Fruit fly (Drosophila melanogaster) whole organism, embryonic: ENCODE data around the gene Mlc1.

ENCODE experiments used
- Abd-B ChIP-seq: fragments of 200-800 bp; sonication (Bioruptor generic); optimal IDR thresholded peaks from 2 replicates; lab custom pipeline; 2018; ENCODE audit warnings: missing biosample characterization, mild to moderate bottlenecking, missing genetic modification characterization, moderate library complexity
- Bgb ChIP-seq: fragments of 200-800 bp; sonication (Bioruptor generic); IDR thresholded peaks from 2 replicates; pipeline ENCODE4 v1.3.6; 2022; ENCODE audit warnings: missing biosample characterization, missing genetic modification characterization; ENCODE audit not compliant: partially characterized antibody
- Blimp-1 ChIP-seq: fragments of 200-800 bp; sonication (Bioruptor generic); optimal IDR thresholded peaks from 3 replicates; lab custom pipeline; 2018; ENCODE audit warnings: missing biosample characterization, missing genetic modification characterization, mild to moderate bottlenecking, moderate library complexity, missing genetic modification reagents
- Bteb2 ChIP-seq: fragments of 200-800 bp; sonication (Bioruptor generic); optimal IDR thresholded peaks from 2 replicates; lab custom pipeline; 2016; ENCODE audit warnings: missing biosample characterization, missing genetic modification characterization
- CG12104 ChIP-seq: fragments of 200-800 bp; sonication (Bioruptor generic); optimal IDR thresholded peaks from 3 replicates; lab custom pipeline; 2016; ENCODE audit warnings: missing biosample characterization, missing genetic modification characterization
- CG12299 ChIP-seq: fragments of 200-800 bp; sonication (Bioruptor generic); optimal IDR thresholded peaks from 2 replicates; lab custom pipeline; 2018; ENCODE audit warnings: missing biosample characterization, mild to moderate bottlenecking, missing genetic modification characterization
- CG13287 ChIP-seq: fragments of 200-800 bp; sonication (Bioruptor generic); IDR thresholded peaks from 2 replicates; pipeline ENCODE4 v1.3.6; 2022; ENCODE audit warnings: missing biosample characterization, missing genetic modification characterization; ENCODE audit not compliant: partially characterized antibody
- CG1529 ChIP-seq: fragments of 200-800 bp; sonication (Bioruptor generic); optimal IDR thresholded peaks from 3 replicates; lab custom pipeline; 2018; ENCODE audit warnings: missing biosample characterization, missing genetic modification characterization
- CG1603 ChIP-seq: fragments of 200-800 bp; sonication (Bioruptor generic); optimal IDR thresholded peaks from 2 replicates; lab custom pipeline; 2019; ENCODE audit warnings: missing biosample characterization, mild to moderate bottlenecking, missing genetic modification characterization, moderate library complexity
- CG1647 ChIP-seq: fragments of 200-800 bp; sonication (Bioruptor generic); optimal IDR thresholded peaks from 3 replicates; lab custom pipeline; 2016; ENCODE audit warnings: missing biosample characterization, missing genetic modification characterization
- CG4617 ChIP-seq: fragments of 200-800 bp; sonication (Bioruptor generic); optimal IDR thresholded peaks from 3 replicates; lab custom pipeline; 2016; ENCODE audit warnings: missing biosample characterization, missing genetic modification characterization, borderline replicate concordance
- CG6689 ChIP-seq: fragments of 200-800 bp; sonication (Bioruptor generic); IDR thresholded peaks from 2 replicates; pipeline ENCODE4 v1.3.6; 2022; ENCODE audit warnings: missing biosample characterization, missing genetic modification characterization
- CG7928 ChIP-seq: fragments of 200-800 bp; sonication (Bioruptor generic); optimal IDR thresholded peaks from 2 replicates; lab custom pipeline; 2017; ENCODE audit warnings: missing biosample characterization, mild to moderate bottlenecking, missing genetic modification characterization
- CG7963 ChIP-seq: fragments of 200-800 bp; sonication (Bioruptor generic); IDR thresholded peaks from 3 replicates; pipeline ENCODE4 v1.3.6; 2022; ENCODE audit warnings: missing biosample characterization, missing genetic modification characterization; ENCODE audit not compliant: partially characterized antibody
- CG8281 ChIP-seq: fragments of 200-800 bp; sonication (Bioruptor generic); optimal IDR thresholded peaks from 2 replicates; lab custom pipeline; 2018; ENCODE audit warnings: missing biosample characterization, mild to moderate bottlenecking, missing genetic modification characterization, moderate library complexity
- CG8765 ChIP-seq: fragments of 200-800 bp; sonication (Bioruptor generic); IDR thresholded peaks from 2 replicates; pipeline ENCODE4 v1.3.6; 2022; ENCODE audit warnings: missing biosample characterization, missing genetic modification characterization
- CHES-1-like ChIP-seq: fragments of 200-800 bp; sonication (Bioruptor generic); optimal IDR thresholded peaks from 2 replicates; lab custom pipeline; 2016; ENCODE audit warnings: missing biosample characterization, missing genetic modification characterization
- Chrac-16 ChIP-seq: fragments of 200-800 bp; sonication (Bioruptor generic); optimal IDR thresholded peaks from 3 replicates; lab custom pipeline; 2016; ENCODE audit warnings: missing biosample characterization, missing genetic modification characterization
- CrebB ChIP-seq: fragments of 200-800 bp; sonication (Bioruptor generic); optimal IDR thresholded peaks from 3 replicates; lab custom pipeline; 2018; ENCODE audit warnings: missing biosample characterization, mild to moderate bottlenecking, missing genetic modification characterization
- D19B ChIP-seq: fragments of 200-800 bp; sonication (Bioruptor generic); optimal IDR thresholded peaks from 2 replicates; lab custom pipeline; 2017; ENCODE audit warnings: missing biosample characterization, mild to moderate bottlenecking, missing genetic modification characterization
- Dek ChIP-seq: fragments of 200-800 bp; sonication (Bioruptor generic); optimal IDR thresholded peaks from 3 replicates; lab custom pipeline; 2019; ENCODE audit warnings: missing biosample characterization, mild to moderate bottlenecking, missing genetic modification characterization, moderate library complexity
- Drgx ChIP-seq: fragments of 200-800 bp; sonication (Bioruptor generic); IDR thresholded peaks from 2 replicates; pipeline ENCODE4 v1.3.6; 2022; ENCODE audit warnings: missing biosample characterization, missing genetic modification characterization
- Fer2 ChIP-seq: fragments of 200-800 bp; sonication (Bioruptor generic); optimal IDR thresholded peaks from 2 replicates; lab custom pipeline; 2018; ENCODE audit warnings: missing biosample characterization, mild to moderate bottlenecking, missing genetic modification characterization, moderate library complexity
- H15 ChIP-seq: fragments of 200-800 bp; sonication (Bioruptor generic); IDR thresholded peaks from 3 replicates; pipeline ENCODE4 v1.3.6; 2022; ENCODE audit warnings: missing biosample characterization, missing genetic modification characterization
- HLHmδ ChIP-seq: fragments of 200-800 bp; sonication (Bioruptor generic); optimal IDR thresholded peaks from 2 replicates; lab custom pipeline; 2018; ENCODE audit warnings: missing biosample characterization, mild to moderate bottlenecking, missing genetic modification characterization, moderate library complexity
- HmgD ChIP-seq: fragments of 200-800 bp; sonication (Bioruptor generic); optimal IDR thresholded peaks from 3 replicates; lab custom pipeline; 2016; ENCODE audit warnings: missing biosample characterization, missing genetic modification characterization
- Jarid2 ChIP-seq: fragments of 200-800 bp; sonication (Bioruptor generic); optimal IDR thresholded peaks from 3 replicates; lab custom pipeline; 2017; ENCODE audit warnings: mild to moderate bottlenecking, missing biosample characterization, missing genetic modification reagents, missing genetic modification characterization
- Max ChIP-seq: fragments of 200-800 bp; sonication (Bioruptor generic); optimal IDR thresholded peaks from 2 replicates; lab custom pipeline; 2016; ENCODE audit warnings: missing biosample characterization, mild to moderate bottlenecking, missing genetic modification characterization
- Rfx ChIP-seq: fragments of 200-800 bp; sonication (Bioruptor generic); IDR thresholded peaks from 2 replicates; pipeline ENCODE4 v1.3.6; 2022; ENCODE audit warnings: missing biosample characterization, missing genetic modification characterization
- Side ChIP-seq: fragments of 200-800 bp; sonication (Bioruptor generic); optimal IDR thresholded peaks from 2 replicates; lab custom pipeline; 2016; ENCODE audit warnings: missing biosample characterization, missing genetic modification characterization
- Sox100B ChIP-seq: fragments of 200-800 bp; sonication (Bioruptor generic); optimal IDR thresholded peaks from 3 replicates; lab custom pipeline; 2018; ENCODE audit warnings: missing biosample characterization, mild to moderate bottlenecking, missing genetic modification characterization
- TFAM ChIP-seq: fragments of 200-800 bp; sonication (Bioruptor generic); optimal IDR thresholded peaks from 2 replicates; lab custom pipeline; 2017; ENCODE audit warnings: missing biosample characterization, missing genetic modification characterization, inconsistent platforms
- YL-1 ChIP-seq: fragments of 200-800 bp; sonication (Bioruptor generic); optimal IDR thresholded peaks from 3 replicates; lab custom pipeline; 2017; ENCODE audit warnings: missing biosample characterization, mild to moderate bottlenecking, missing genetic modification characterization
- abd-A ChIP-seq: fragments of 200-800 bp; sonication (Bioruptor generic); optimal IDR thresholded peaks from 3 replicates; lab custom pipeline; 2019; ENCODE audit warnings: missing biosample characterization, mild to moderate bottlenecking, missing genetic modification characterization, moderate library complexity
- fd64A ChIP-seq: fragments of 200-800 bp; sonication (Bioruptor generic); optimal IDR thresholded peaks from 3 replicates; lab custom pipeline; 2018; ENCODE audit warnings: missing biosample characterization, mild to moderate bottlenecking, missing genetic modification characterization
- gem ChIP-seq: fragments of 200-800 bp; sonication (Bioruptor generic); optimal IDR thresholded peaks from 2 replicates; lab custom pipeline; 2019; ENCODE audit warnings: missing biosample characterization, mild to moderate bottlenecking, missing genetic modification characterization, moderate library complexity
- gsb-n ChIP-seq: fragments of 200-800 bp; sonication (Bioruptor generic); optimal IDR thresholded peaks from 3 replicates; lab custom pipeline; 2018; ENCODE audit warnings: missing biosample characterization, mild to moderate bottlenecking, missing genetic modification characterization
- jumu ChIP-seq: fragments of 200-800 bp; sonication (Bioruptor generic); optimal IDR thresholded peaks from 3 replicates; lab custom pipeline; 2016; ENCODE audit warnings: missing biosample characterization, missing genetic modification characterization
- maf-S ChIP-seq: fragments of 200-800 bp; sonication (Bioruptor generic); optimal IDR thresholded peaks from 2 replicates; lab custom pipeline; 2016; ENCODE audit warnings: missing biosample characterization, missing genetic modification characterization
- pnt ChIP-seq: fragments of 200-800 bp; sonication (Bioruptor generic); optimal IDR thresholded peaks from 3 replicates; lab custom pipeline; 2016; ENCODE audit warnings: missing biosample characterization, missing genetic modification characterization
- run ChIP-seq: fragments of 200-800 bp; sonication (Bioruptor generic); optimal IDR thresholded peaks from 3 replicates; lab custom pipeline; 2018; ENCODE audit warnings: missing biosample characterization, mild to moderate bottlenecking, missing genetic modification characterization
- seq ChIP-seq: fragments of 200-800 bp; sonication (Bioruptor generic); IDR thresholded peaks from 2 replicates; pipeline ENCODE4 v1.3.6; 2022; ENCODE audit warnings: missing biosample characterization, missing genetic modification characterization
- sisA ChIP-seq: fragments of 200-800 bp; sonication (Bioruptor generic); IDR thresholded peaks from 2 replicates; pipeline ENCODE4 v1.3.6; 2022; ENCODE audit warnings: missing biosample characterization, missing genetic modification characterization
- slp2 ChIP-seq: fragments of 200-800 bp; sonication (Bioruptor generic); optimal IDR thresholded peaks from 2 replicates; lab custom pipeline; 2016; ENCODE audit warnings: missing biosample characterization, missing genetic modification characterization
- sna ChIP-seq: fragments of 200-800 bp; sonication (Bioruptor generic); IDR thresholded peaks from 2 replicates; pipeline ENCODE4 v1.3.6; 2022; ENCODE audit warnings: missing biosample characterization, missing genetic modification characterization; ENCODE audit not compliant: partially characterized antibody
- sob ChIP-seq: fragments of 200-800 bp; sonication (Bioruptor generic); IDR thresholded peaks from 2 replicates; pipeline ENCODE4 v1.3.6; 2022; ENCODE audit warnings: missing biosample characterization, missing genetic modification characterization
- stc ChIP-seq: fragments of 200-800 bp; sonication (Bioruptor generic); IDR thresholded peaks from 2 replicates; pipeline ENCODE4 v1.3.6; 2022; ENCODE audit warnings: missing biosample characterization, missing genetic modification characterization
- toy ChIP-seq: fragments of 200-800 bp; sonication (Bioruptor generic); IDR thresholded peaks from 2 replicates; pipeline ENCODE4 v1.3.6; 2022; ENCODE audit warnings: missing biosample characterization, missing genetic modification characterization
- wor ChIP-seq: fragments of 200-800 bp; sonication (Bioruptor generic); IDR thresholded peaks from 2 replicates; pipeline ENCODE4 v1.3.6; 2022; ENCODE audit warnings: missing biosample characterization, missing genetic modification characterization
- zf30C ChIP-seq: fragments of 200-800 bp; sonication (Bioruptor generic); optimal IDR thresholded peaks from 3 replicates; lab custom pipeline; 2018; ENCODE audit warnings: missing biosample characterization, mild to moderate bottlenecking, missing genetic modification characterization

Gene Mlc1

dm6 chr3R:27677174-27677726 lies 17.3 kb upstream of the Mlc1 start, which contains the start of gene Hsdl2 (continued):
- TF ChIP-seq sna (GFP tag; lab: Robert Waterston, UW) (peak; percentile 68), CG4617 (no peak), Bteb2 (GFP tag; lab: Kevin White, UChicago) (peak; percentile 44), Max (peak; percentile 51), H15 (GFP tag; lab: Robert Waterston, UW) (peak; percentile 69; the same call in 2 of the 3 replicates), Blimp-1 (no peak), CG8281 (tag; lab: Kevin White, UChicago) (no peak), Rfx (peak; percentile 63; the same call in 1 of the 2 replicates), CG12299 (tag; lab: Kevin White, UChicago) (no peak), Bgb (GFP tag; lab: Robert Waterston, UW) (peak; percentile 64), wor (no peak), CG1529 (GFP tag; lab: Kevin White, UChicago) (no peak), slp2 (GFP tag; lab: Kevin White, UChicago) (no peak), sob (GFP tag; lab: Robert Waterston, UW) (peak; percentile 27; the same call in 1 of the 2 replicates), sisA (GFP tag; lab: Robert Waterston, UW) (no peak), HLHmδ (no peak), zf30C (GFP tag; lab: Kevin White, UChicago) (no peak), seq (GFP tag; lab: Robert Waterston, UW) (no peak), CHES-1-like (GFP tag; lab: Kevin White, UChicago) (peak; percentile 38), Jarid2 (GFP tag; lab: Kevin White, UChicago) (no peak), CrebB (tag; lab: Kevin White, UChicago) (no peak), YL-1 (GFP tag; lab: Kevin White, UChicago) (peak; percentile 70), Side (GFP tag; lab: Kevin White, UChicago) (no peak), TFAM (GFP tag; lab: Kevin White, UChicago) (no peak), D19B (no peak), abd-A (tag; lab: Kevin White, UChicago) (no peak), CG1603 (tag; lab: Kevin White, UChicago) (no peak), maf-S (GFP tag; lab: Kevin White, UChicago) (no peak), Dek (peak; percentile 11), pnt (GFP tag; lab: Kevin White, UChicago) (no peak), jumu (peak; percentile 17), Fer2 (no peak), toy (GFP tag; lab: Robert Waterston, UW) (no peak), gsb-n (tag; lab: Kevin White, UChicago) (no peak), fd64A (GFP tag; lab: Kevin White, UChicago) (no peak), Drgx (GFP tag; lab: Robert Waterston, UW) (peak; percentile 61), Sox100B (GFP tag; lab: Kevin White, UChicago) (no peak), gem (tag; lab: Kevin White, UChicago) (no peak), Chrac-16 (peak; percentile 45), stc (no peak), CG8765 (GFP tag; lab: Robert Waterston, UW) (no peak), CG7963 (GFP tag; lab: Robert Waterston, UW) (0 out of 3 replicates have a peak, but pooled peaks have one; percentile 42), CG6689 (GFP tag; lab: Robert Waterston, UW) (peak; percentile 42), HmgD (GFP tag; lab: Kevin White, UChicago) (no peak), CG12104 (peak; percentile 37), run (tag; lab: Kevin White, UChicago) (no peak), Abd-B (GFP tag; lab: Kevin White, UChicago) (no peak), CG7928 (GFP tag; lab: Kevin White, UChicago) (no peak), CG13287 (GFP tag; lab: Robert Waterston, UW) (peak; percentile 60), CG1647 (GFP tag; lab: Kevin White, UChicago) (no peak)
